Worm (Caenorhabditis elegans) whole organism, L3 larva: ENCODE measurements around the gene F09E5.16.

ENCODE experiments used
- aly-2 ChIP-seq: fragments of 150-350 bp; optimal IDR thresholded peaks from 2 replicates; lab custom pipeline; 2014; ENCODE audit warnings: missing biosample characterization, missing genetic modification characterization
- ceh-82 ChIP-seq: fragments of 150-350 bp; optimal IDR thresholded peaks from 2 replicates; lab custom pipeline; 2014; ENCODE audit warnings: missing biosample characterization, missing genetic modification characterization
- elt-1 ChIP-seq: fragments of 150-350 bp; optimal IDR thresholded peaks from 2 replicates; lab custom pipeline; 2014; ENCODE audit warnings: missing biosample characterization, missing genetic modification characterization
- elt-3 ChIP-seq, 3 experiments: fragments of 150-350 bp in 1 of 3; sonication (generic microtip) in 2 of 3; optimal IDR thresholded peaks; 2 replicates in 2 of 3; 4 replicates in 1 of 3; lab custom pipeline; 2014 to 2017; ENCODE audit warnings: missing biosample characterization in 3 of 3, missing genetic modification characterization in 3 of 3
- lin-15B ChIP-seq: fragments of 150-350 bp; optimal IDR thresholded peaks from 2 replicates; lab custom pipeline; 2014; ENCODE audit warnings: missing biosample characterization, missing genetic modification characterization
- lin-39 ChIP-seq: fragments of 150-350 bp; optimal IDR thresholded peaks from 2 replicates; lab custom pipeline; 2018; ENCODE audit warnings: missing biosample characterization, missing genetic modification reagents, missing genetic modification characterization
- nhr-237 ChIP-seq: fragments of 150-350 bp; optimal IDR thresholded peaks from 2 replicates; lab custom pipeline; 2014; ENCODE audit warnings: missing biosample characterization, missing genetic modification characterization
- nhr-25 ChIP-seq: sonication (generic microtip); optimal IDR thresholded peaks from 2 replicates; lab custom pipeline; 2017; ENCODE audit warnings: missing biosample characterization, missing genetic modification characterization
- unc-39 ChIP-seq: sonication (generic microtip); optimal IDR thresholded peaks from 4 replicates; lab custom pipeline; 2017; ENCODE audit warnings: missing biosample characterization, missing genetic modification characterization
- ztf-11 ChIP-seq: fragments of 150-350 bp; optimal IDR thresholded peaks from 2 replicates; lab custom pipeline; 2014; ENCODE audit warnings: missing biosample characterization, missing genetic modification characterization

- TF ChIP-seq ztf-11: no peak
- no peak for TF ChIP-seq aly-2 (tag; lab: Kevin White, UChicago)
- no peak for TF ChIP-seq nhr-25 (tag; lab: Kevin White, UChicago)
- no peak for TF ChIP-seq lin-15B (tag; lab: Kevin White, UChicago)
- TF ChIP-seq elt-1 (tag; lab: Kevin White, UChicago): no peak
- TF ChIP-seq elt-3 (tag; optimal IDR thresholded peaks at IDR 0.05; lab: Kevin White, UChicago): no peak
- no peak for TF ChIP-seq unc-39
- no peak for TF ChIP-seq nhr-237 (tag; lab: Kevin White, UChicago)
- TF ChIP-seq lin-39: no peak
- no peak for TF ChIP-seq ceh-82 (tag; lab: Kevin White, UChicago)
Measured at ce11 chrII:5398779-5399178, 33.2 kb upstream of the F09E5.16 start, which contains the start of gene fbxl-3.
